Fruit fly (Drosophila melanogaster) whole organism, embryonic: ENCODE data around the gene CG6465.
A peak's percentile ranks its signal among the peaks of the same experiment; 100 is the strongest.

Experiments
- Abd-B ChIP-seq: fragments of 200-800 bp; sonication (Bioruptor generic); optimal IDR thresholded peaks from 2 replicates; lab custom pipeline; 2018; ENCODE audit warnings: missing biosample characterization, mild to moderate bottlenecking, missing genetic modification characterization, moderate library complexity
- CG12104 ChIP-seq: fragments of 200-800 bp; sonication (Bioruptor generic); optimal IDR thresholded peaks from 3 replicates; lab custom pipeline; 2016; ENCODE audit warnings: missing biosample characterization, missing genetic modification characterization
- CG14441 ChIP-seq: fragments of 200-800 bp; sonication (Bioruptor generic); IDR thresholded peaks from 2 replicates; pipeline ENCODE4 v1.3.6; 2022; ENCODE audit warnings: missing biosample characterization, missing genetic modification characterization
- CG15011 ChIP-seq: fragments of 200-800 bp; sonication (Bioruptor generic); optimal IDR thresholded peaks from 3 replicates; lab custom pipeline; 2018; ENCODE audit warnings: missing biosample characterization, mild to moderate bottlenecking, missing genetic modification characterization
- CG15479 ChIP-seq: fragments of 200-800 bp; sonication (Bioruptor generic); optimal IDR thresholded peaks from 3 replicates; lab custom pipeline; 2019; ENCODE audit warnings: missing biosample characterization, mild to moderate bottlenecking, missing genetic modification characterization, moderate library complexity
- CG17359 ChIP-seq: fragments of 200-800 bp; sonication (Bioruptor generic); optimal IDR thresholded peaks from 3 replicates; lab custom pipeline; 2018; ENCODE audit warnings: missing biosample characterization, mild to moderate bottlenecking, missing genetic modification characterization, moderate library complexity
- CG17802 ChIP-seq: fragments of 200-800 bp; sonication (Bioruptor generic); optimal IDR thresholded peaks from 2 replicates; lab custom pipeline; 2018; ENCODE audit warnings: missing biosample characterization, mild to moderate bottlenecking, missing genetic modification characterization, moderate library complexity
- CG18476 ChIP-seq: fragments of 200-800 bp; sonication (Bioruptor generic); optimal IDR thresholded peaks from 2 replicates; lab custom pipeline; 2016; ENCODE audit warnings: missing biosample characterization, mild to moderate bottlenecking, missing genetic modification characterization
- CG2199 ChIP-seq: fragments of 200-800 bp; sonication (Bioruptor generic); IDR thresholded peaks from 3 replicates; pipeline ENCODE4 v1.3.6; 2022; ENCODE audit warnings: missing biosample characterization, missing genetic modification characterization
- CG30020 ChIP-seq: fragments of 200-800 bp; optimal IDR thresholded peaks from 2 replicates; lab custom pipeline; 2019; ENCODE audit warnings: missing biosample characterization, mild to moderate bottlenecking, missing genetic modification characterization, moderate library complexity
- CG30403 ChIP-seq: fragments of 200-800 bp; sonication (Bioruptor generic); optimal IDR thresholded peaks from 3 replicates; lab custom pipeline; 2016; ENCODE audit warnings: missing biosample characterization, missing genetic modification characterization
- CG31441 ChIP-seq: fragments of 200-800 bp; sonication (Bioruptor generic); IDR thresholded peaks from 2 replicates; pipeline ENCODE4 v1.3.6; 2022; ENCODE audit warnings: missing biosample characterization, missing genetic modification characterization
- CG3281 ChIP-seq: fragments of 200-800 bp; sonication (Bioruptor generic); optimal IDR thresholded peaks from 3 replicates; lab custom pipeline; 2017; ENCODE audit warnings: missing biosample characterization, mild to moderate bottlenecking, missing genetic modification characterization
- CG33557 ChIP-seq: fragments of 200-800 bp; sonication (Bioruptor generic); optimal IDR thresholded peaks from 2 replicates; lab custom pipeline; 2019; ENCODE audit warnings: missing biosample characterization, mild to moderate bottlenecking, missing genetic modification characterization, moderate library complexity
- CG4730 ChIP-seq: fragments of 200-800 bp; sonication (Bioruptor generic); IDR thresholded peaks from 2 replicates; pipeline ENCODE4 v1.3.6; 2022; ENCODE audit warnings: missing biosample characterization, missing genetic modification characterization
- CG6254 ChIP-seq: fragments of 200-800 bp; sonication (Bioruptor generic); optimal IDR thresholded peaks from 3 replicates; lab custom pipeline; 2017; ENCODE audit warnings: mild to moderate bottlenecking, missing biosample characterization, missing genetic modification reagents, missing genetic modification characterization
- CG6272 ChIP-seq: fragments of 200-800 bp; sonication (Bioruptor generic); IDR thresholded peaks from 2 replicates; pipeline ENCODE4 v1.3.6; 2022; ENCODE audit warnings: missing biosample characterization, missing genetic modification characterization
- CG6689 ChIP-seq: fragments of 200-800 bp; sonication (Bioruptor generic); IDR thresholded peaks from 2 replicates; pipeline ENCODE4 v1.3.6; 2022; ENCODE audit warnings: missing biosample characterization, missing genetic modification characterization
- CG7928 ChIP-seq: fragments of 200-800 bp; sonication (Bioruptor generic); optimal IDR thresholded peaks from 2 replicates; lab custom pipeline; 2017; ENCODE audit warnings: missing biosample characterization, mild to moderate bottlenecking, missing genetic modification characterization
- CG8478 ChIP-seq: fragments of >200 bp; optimal IDR thresholded peaks from 2 replicates; lab custom pipeline; 2018
- Ets97D ChIP-seq: fragments of 200-800 bp; sonication (Bioruptor generic); optimal IDR thresholded peaks from 3 replicates; lab custom pipeline; 2016; ENCODE audit warnings: missing biosample characterization, missing genetic modification characterization
- Fer2 ChIP-seq: fragments of 200-800 bp; sonication (Bioruptor generic); optimal IDR thresholded peaks from 2 replicates; lab custom pipeline; 2018; ENCODE audit warnings: missing biosample characterization, mild to moderate bottlenecking, missing genetic modification characterization, moderate library complexity
- Fer3 ChIP-seq: fragments of 200-800 bp; sonication (Bioruptor generic); optimal IDR thresholded peaks from 2 replicates; lab custom pipeline; 2018; ENCODE audit warnings: missing biosample characterization, mild to moderate bottlenecking, missing genetic modification characterization, moderate library complexity
- Gug ChIP-seq: fragments of 200-800 bp; sonication (Bioruptor generic); IDR thresholded peaks from 4 replicates; pipeline ENCODE4 v1.3.6; 2022; ENCODE audit warnings: missing biosample characterization, missing genetic modification characterization
- HLHmδ ChIP-seq: fragments of 200-800 bp; sonication (Bioruptor generic); optimal IDR thresholded peaks from 2 replicates; lab custom pipeline; 2018; ENCODE audit warnings: missing biosample characterization, mild to moderate bottlenecking, missing genetic modification characterization, moderate library complexity
- Hmx ChIP-seq: fragments of 200-800 bp; sonication (Bioruptor generic); optimal IDR thresholded peaks from 2 replicates; lab custom pipeline; 2016; ENCODE audit warnings: missing biosample characterization, missing genetic modification characterization
- Hr51 ChIP-seq, 2 experiments: fragments of 200-800 bp; sonication (Bioruptor generic); optimal IDR thresholded peaks; 2 replicates in 1 of 2; 3 replicates in 1 of 2; lab custom pipeline; 2016 to 2018; ENCODE audit warnings: missing biosample characterization in 2 of 2, missing genetic modification characterization in 2 of 2, mild to moderate bottlenecking in 1 of 2, moderate library complexity in 1 of 2
- MTF-1 ChIP-seq: fragments of 200-800 bp; sonication (Bioruptor generic); optimal IDR thresholded peaks from 2 replicates; lab custom pipeline; 2018; ENCODE audit warnings: missing biosample characterization, mild to moderate bottlenecking, missing genetic modification characterization, borderline replicate concordance
- Ssrp ChIP-seq: fragments of 200-800 bp; sonication (Bioruptor generic); optimal IDR thresholded peaks from 2 replicates; lab custom pipeline; 2018; ENCODE audit warnings: missing biosample characterization, mild to moderate bottlenecking, missing genetic modification characterization, moderate library complexity
- Xbp1 ChIP-seq: fragments of 200-800 bp; sonication (Bioruptor generic); optimal IDR thresholded peaks from 3 replicates; lab custom pipeline; 2016; ENCODE audit warnings: missing biosample characterization, mild to moderate bottlenecking, missing genetic modification characterization
- az2 ChIP-seq: fragments of 200-800 bp; sonication (Bioruptor generic); optimal IDR thresholded peaks from 3 replicates; lab custom pipeline; 2016; ENCODE audit warnings: missing biosample characterization, missing genetic modification characterization
- bcd ChIP-seq: fragments of 200-800 bp; sonication (Bioruptor generic); optimal IDR thresholded peaks from 2 replicates; lab custom pipeline; 2017; ENCODE audit warnings: missing biosample characterization, mild to moderate bottlenecking, missing genetic modification characterization
- caup ChIP-seq: fragments of 200-800 bp; sonication (Bioruptor generic); optimal IDR thresholded peaks from 3 replicates; lab custom pipeline; 2017; ENCODE audit warnings: missing biosample characterization, mild to moderate bottlenecking, missing genetic modification characterization, moderate library complexity; ENCODE audit not compliant: severe bottlenecking
- chn ChIP-seq: fragments of 200-800 bp; sonication (Bioruptor generic); optimal IDR thresholded peaks from 2 replicates; lab custom pipeline; 2016; ENCODE audit warnings: missing biosample characterization, missing genetic modification characterization
- crc ChIP-seq: fragments of 200-800 bp; sonication (Bioruptor generic); optimal IDR thresholded peaks from 2 replicates; lab custom pipeline; 2016; ENCODE audit warnings: missing biosample characterization, missing genetic modification characterization
- dm ChIP-seq: fragments of 200-800 bp; sonication (Bioruptor generic); optimal IDR thresholded peaks from 3 replicates; lab custom pipeline; 2016; ENCODE audit warnings: missing biosample characterization, missing genetic modification characterization
- gfzf ChIP-seq: fragments of 200-800 bp; sonication (Bioruptor generic); optimal IDR thresholded peaks from 2 replicates; lab custom pipeline; 2016; ENCODE audit warnings: missing biosample characterization, mild to moderate bottlenecking, missing genetic modification characterization, moderate library complexity
- grau ChIP-seq: fragments of 200-800 bp; optimal IDR thresholded peaks from 3 replicates; lab custom pipeline; 2019; ENCODE audit warnings: missing biosample characterization, mild to moderate bottlenecking, missing genetic modification characterization, moderate library complexity
- luna ChIP-seq: fragments of 200-800 bp; sonication (Bioruptor generic); optimal IDR thresholded peaks from 2 replicates; lab custom pipeline; 2016; ENCODE audit warnings: missing biosample characterization, missing genetic modification characterization
- mam ChIP-seq: fragments of 200-800 bp; sonication (Bioruptor generic); optimal IDR thresholded peaks from 3 replicates; lab custom pipeline; 2016; ENCODE audit warnings: missing biosample characterization, missing genetic modification characterization
- nmo ChIP-seq: fragments of 200-800 bp; sonication (Bioruptor generic); optimal IDR thresholded peaks from 2 replicates; lab custom pipeline; 2018; ENCODE audit warnings: missing biosample characterization, mild to moderate bottlenecking, missing genetic modification characterization, moderate library complexity
- oc ChIP-seq: fragments of 200-800 bp; sonication (Bioruptor generic); optimal IDR thresholded peaks from 2 replicates; lab custom pipeline; 2018; ENCODE audit warnings: missing biosample characterization, mild to moderate bottlenecking, missing genetic modification characterization, moderate library complexity
- otp ChIP-seq: fragments of 200-800 bp; sonication (Bioruptor generic); IDR thresholded peaks from 3 replicates; pipeline ENCODE4, ENCODE4 v1.3.6; 2022; ENCODE audit warnings: missing biosample characterization, missing genetic modification characterization
- peb ChIP-seq: fragments of 200-800 bp; sonication (Bioruptor generic); IDR thresholded peaks from 2 replicates; pipeline ENCODE4 v1.3.6; 2022; ENCODE audit warnings: missing biosample characterization, missing genetic modification characterization
- ranshi ChIP-seq: fragments of 200-800 bp; sonication (Bioruptor generic); IDR thresholded peaks from 2 replicates; pipeline ENCODE4 v1.3.6; 2022; ENCODE audit warnings: missing biosample characterization, missing genetic modification characterization
- sim ChIP-seq: fragments of 200-800 bp; sonication (Bioruptor generic); IDR thresholded peaks from 2 replicates; pipeline ENCODE4 v1.3.6; 2022; ENCODE audit warnings: missing biosample characterization, missing genetic modification characterization
- sna ChIP-seq: fragments of 200-800 bp; sonication (Bioruptor generic); IDR thresholded peaks from 2 replicates; pipeline ENCODE4 v1.3.6; 2022; ENCODE audit warnings: missing biosample characterization, missing genetic modification characterization; ENCODE audit not compliant: partially characterized antibody
- stwl ChIP-seq: fragments of 200-800 bp; sonication (Bioruptor generic); optimal IDR thresholded peaks from 3 replicates; lab custom pipeline; 2018; ENCODE audit warnings: missing biosample characterization, mild to moderate bottlenecking, missing genetic modification characterization, moderate library complexity

The CG6465 gene

dm6 chr3R:10680825-10681681 is 4.0 kb upstream of the CG6465 start, which contains the start of gene Phyhd1 (continued):
- TF ChIP-seq CG30403 (GFP tag; lab: Kevin White, UChicago) = peak; percentile 98
- TF ChIP-seq luna (GFP tag; lab: Kevin White, UChicago) = peak; percentile 66
- TF ChIP-seq Gug (GFP tag; lab: Robert Waterston, UW) = peak; percentile 91
- peak; percentile 93 for TF ChIP-seq dm (GFP tag; lab: Kevin White, UChicago)
- peak; percentile 88 for TF ChIP-seq CG6254 (GFP tag; lab: Kevin White, UChicago)
- TF ChIP-seq CG17802 = peak; percentile 85
- TF ChIP-seq grau = peak; percentile 94
- TF ChIP-seq MTF-1 (GFP tag; lab: Kevin White, UChicago) = peak; percentile 81
- peak; percentile 95 for TF ChIP-seq chn (GFP tag; lab: Kevin White, UChicago)
- TF ChIP-seq CG30020 (tag; lab: Kevin White, UChicago) = peak; percentile 30
- TF ChIP-seq bcd (GFP tag; lab: Kevin White, UChicago) = peak; percentile 95
- TF ChIP-seq Hmx (GFP tag; lab: Kevin White, UChicago) = peak; percentile 80
- peak; percentile 72; the same call in 1 of the 2 replicates for TF ChIP-seq sim (GFP tag; lab: Robert Waterston, UW)
- peak; percentile 10 for TF ChIP-seq gfzf (GFP tag; lab: Kevin White, UChicago)
- peak; percentile 83 for TF ChIP-seq peb (GFP tag; lab: Robert Waterston, UW)
- TF ChIP-seq Abd-B (GFP tag; lab: Kevin White, UChicago) = peak; percentile 88
- TF ChIP-seq CG12104 (GFP tag; lab: Kevin White, UChicago) = peak; percentile 79
- peak; percentile 94 for TF ChIP-seq oc (tag; lab: Kevin White, UChicago)
- peak; percentile 96 for TF ChIP-seq Xbp1 (GFP tag; lab: Kevin White, UChicago)
- peak; percentile 93 for TF ChIP-seq Fer3
- no peak for TF ChIP-seq HLHmδ (GFP tag; lab: Kevin White, UChicago)
- peak; percentile 79 for TF ChIP-seq CG7928
- peak; percentile 96 for TF ChIP-seq nmo (GFP tag; lab: Kevin White, UChicago)
- peak; percentile 87 for TF ChIP-seq crc
- TF ChIP-seq ranshi = peak; percentile 96
- peak; percentile 91 for TF ChIP-seq Ssrp (tag; lab: Kevin White, UChicago)
- TF ChIP-seq CG15011 (GFP tag; lab: Kevin White, UChicago) = peak; percentile 89
- peak; percentile 95 for TF ChIP-seq otp (GFP tag; lab: Robert Waterston, UW)
- peak; percentile 95 for TF ChIP-seq CG18476
- TF ChIP-seq Hr51 (GFP tag; optimal IDR thresholded peaks at IDR 0.05; lab: Kevin White, UChicago) = peak; percentile 90 to 96
- peak; percentile 59 for TF ChIP-seq CG33557 (GFP tag; lab: Kevin White, UChicago)
- peak; percentile 86 for TF ChIP-seq CG4730 (GFP tag; lab: Robert Waterston, UW)
- TF ChIP-seq CG2199 (GFP tag; lab: Robert Waterston, UW) = peak; percentile 95
- TF ChIP-seq sna (GFP tag; lab: Robert Waterston, UW) = no peak
- TF ChIP-seq CG8478 (lab: Kevin White, UChicago) = no peak
- peak; percentile 96 for TF ChIP-seq az2 (GFP tag; lab: Kevin White, UChicago)
- peak; percentile 58 for TF ChIP-seq stwl
- peak; percentile 95 for TF ChIP-seq CG17359
- peak; percentile 82 for TF ChIP-seq Ets97D
- TF ChIP-seq CG15479 (GFP tag; lab: Kevin White, UChicago) = no peak
- TF ChIP-seq caup (GFP tag; lab: Kevin White, UChicago) = peak; percentile 89
- TF ChIP-seq CG31441 (GFP tag; lab: Robert Waterston, UW) = peak; percentile 86
- TF ChIP-seq CG3281 (GFP tag; lab: Kevin White, UChicago) = peak; percentile 92
- TF ChIP-seq CG14441 (GFP tag; lab: Robert Waterston, UW) = peak; percentile 94
- TF ChIP-seq Fer2 (tag; lab: Kevin White, UChicago) = peak; percentile 79
- TF ChIP-seq CG6689 (GFP tag; lab: Robert Waterston, UW) = peak; percentile 94
- peak; percentile 93 for TF ChIP-seq mam (GFP tag; lab: Kevin White, UChicago)
- TF ChIP-seq CG6272 (GFP tag; lab: Robert Waterston, UW) = peak; percentile 89
